Worm (Caenorhabditis elegans) whole organism, young adult: Measurements from ENCODE around the gene R05D3.3.

Experiments
- mcd-1 ChIP-seq: fragments of 200-800 bp; sonication (Bioruptor generic); IDR thresholded peaks from 2 replicates; pipeline ENCODE4 v1.3.6; 2022; ENCODE audit warnings: missing genetic modification reagents, missing genetic modification characterization, missing compliant biosample characterization
- sea-2 ChIP-seq: fragments of 200-800 bp; sonication (Bioruptor generic); IDR thresholded peaks from 2 replicates; pipeline ENCODE4 v1.3.6; 2022; ENCODE audit warnings: missing genetic modification characterization, missing compliant biosample characterization
- snpc-4 ChIP-seq, 5 experiments: fragments of 150-350 bp in 1 of 5; sonication (generic microtip) in 4 of 5; optimal IDR thresholded peaks; 2 replicates each; lab custom pipeline; 2014 to 2018; ENCODE audit warnings: missing genetic modification characterization in 5 of 5, missing biosample characterization in 3 of 5, antibody characterized with exemption in 2 of 5, mild to moderate bottlenecking in 2 of 5, missing compliant biosample characterization in 2 of 5, missing genotype in 2 of 5, moderate library complexity in 2 of 5, missing genetic modification reagents in 1 of 5

DNA sequence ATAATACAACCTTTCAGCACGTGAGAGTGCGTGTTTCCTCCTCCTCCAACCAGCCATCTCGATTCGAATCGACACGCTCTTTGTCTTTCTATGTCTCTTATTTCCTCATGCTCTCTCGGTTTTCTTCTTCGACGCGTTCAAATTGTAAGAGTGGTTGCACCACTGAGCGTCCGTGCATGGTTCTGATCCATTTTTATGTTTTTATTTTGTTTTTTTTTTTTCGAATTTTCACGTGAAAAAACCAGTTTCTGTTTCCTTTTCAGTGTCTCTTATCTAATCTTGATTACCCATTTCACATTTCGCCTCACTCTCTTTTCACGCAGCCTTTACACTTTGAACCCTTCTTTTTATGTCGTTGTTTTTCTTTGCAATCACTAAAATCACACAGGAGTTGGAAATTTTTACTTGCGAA, 7.0 kb downstream of the R05D3.3 start:
- no peak for TF ChIP-seq sea-2 (GFP tag; lab: Robert Waterston, UW)
- no peak for TF ChIP-seq snpc-4 (GFP tag; optimal IDR thresholded peaks at IDR 0.05; lab: Kevin White, UChicago)
- no peak for TF ChIP-seq snpc-4 (tag; optimal IDR thresholded peaks at IDR 0.05; lab: Kevin White, UChicago)
- TF ChIP-seq mcd-1 (GFP tag; lab: Robert Waterston, UW): no peak
